Worm (Caenorhabditis elegans) whole organism, L2 larva: ENCODE results near the gene C14B9.2.

ENCODE experiments used
- F13H6.1 ChIP-seq: sonication (generic microtip); optimal IDR thresholded peaks from 2 replicates; lab custom pipeline; 2016; ENCODE audit warnings: missing genetic modification characterization, missing compliant biosample characterization
- ZK546.5 ChIP-seq: sonication (generic microtip); optimal IDR thresholded peaks from 2 replicates; lab custom pipeline; 2017; ENCODE audit warnings: missing biosample characterization, missing genetic modification characterization
- alr-1 ChIP-seq: fragments of 150-350 bp; optimal IDR thresholded peaks from 2 replicates; lab custom pipeline; 2014; ENCODE audit warnings: missing biosample characterization, missing genetic modification characterization
- aly-2 ChIP-seq: fragments of 150-350 bp; optimal IDR thresholded peaks from 2 replicates; lab custom pipeline; 2014; ENCODE audit warnings: missing biosample characterization, missing genetic modification characterization
- ama-1 ChIP-seq: fragments of 150-350 bp; optimal IDR thresholded peaks from 2 replicates; lab custom pipeline; 2018; ENCODE audit warnings: inconsistent platforms
- fos-1 ChIP-seq: fragments of 150-350 bp; optimal IDR thresholded peaks from 2 replicates; lab custom pipeline; 2014; ENCODE audit warnings: missing biosample characterization, missing genetic modification characterization
- gmeb-1 ChIP-seq: fragments of 150-350 bp; optimal IDR thresholded peaks from 2 replicates; lab custom pipeline; 2014; ENCODE audit warnings: missing biosample characterization, missing genetic modification characterization
- nhr-10 ChIP-seq: sonication (generic microtip); optimal IDR thresholded peaks from 2 replicates; lab custom pipeline; 2017; ENCODE audit warnings: missing biosample characterization, missing genetic modification characterization
- nhr-12 ChIP-seq: fragments of 150-350 bp; optimal IDR thresholded peaks from 2 replicates; lab custom pipeline; 2014; ENCODE audit warnings: missing biosample characterization, missing genetic modification characterization
- nhr-23 ChIP-seq: fragments of 150-350 bp; optimal IDR thresholded peaks from 2 replicates; lab custom pipeline; 2014; ENCODE audit warnings: missing biosample characterization, missing genetic modification reagents, missing genetic modification characterization
- nhr-77 ChIP-seq: fragments of 150-350 bp; optimal IDR thresholded peaks from 2 replicates; lab custom pipeline; 2014; ENCODE audit warnings: missing biosample characterization, missing genetic modification characterization
- skn-1 ChIP-seq: sonication (generic microtip); optimal IDR thresholded peaks from 2 replicates; lab custom pipeline; 2017; ENCODE audit warnings: missing biosample characterization, missing genetic modification characterization
- unc-55 ChIP-seq: fragments of 150-350 bp; sonication (generic microtip); optimal IDR thresholded peaks from 3 replicates; lab custom pipeline; 2014; ENCODE audit warnings: missing biosample characterization, missing genetic modification reagents, missing genetic modification characterization
- ztf-4 ChIP-seq: fragments of 150-350 bp; optimal IDR thresholded peaks from 2 replicates; lab custom pipeline; 2014; ENCODE audit warnings: missing biosample characterization, missing genetic modification characterization

The C14B9.2 gene

ce11 chrIII:8182573-8182972, 49.1 kb downstream of the C14B9.2 start:
- TF ChIP-seq ZK546.5 (tag; lab: Kevin White, UChicago) (no peak), nhr-77 (tag; lab: Kevin White, UChicago) (no peak), gmeb-1 (tag; lab: Kevin White, UChicago) (no peak)

- TF ChIP-seq F13H6.1 (tag; lab: Kevin White, UChicago), result no peak
- TF ChIP-seq ztf-4, result no peak
- no peak for TF ChIP-seq nhr-23 (tag; lab: Kevin White, UChicago)
- TF ChIP-seq nhr-10 (tag; lab: Kevin White, UChicago), result no peak
- TF ChIP-seq aly-2 (tag; lab: Kevin White, UChicago), result no peak
- no peak for TF ChIP-seq skn-1 (tag; lab: Kevin White, UChicago)
- TF ChIP-seq unc-55 (GFP tag; lab: Kevin White, UChicago), result no peak
- TF ChIP-seq alr-1, result no peak
- TF ChIP-seq nhr-12, result no peak
- TF ChIP-seq fos-1 (tag; lab: Kevin White, UChicago), result no peak
- no peak for TF ChIP-seq ama-1 (lab: Kevin White, UChicago)
- no peak for TF ChIP-seq gmeb-1 (tag; lab: Kevin White, UChicago)
Observed at ce11 chrIII:8185130-8185529, 51.7 kb downstream of the C14B9.2 start.
